Fruit fly (Drosophila melanogaster) whole organism, pupa: ENCODE results near the gene CG15498.

Experiments
- CG8159 ChIP-seq: fragments of 200-800 bp; sonication (Bioruptor generic); optimal IDR thresholded peaks from 3 replicates; lab custom pipeline; 2018; ENCODE audit warnings: missing biosample characterization, mild to moderate bottlenecking, missing genetic modification characterization, moderate library complexity
- CG8301 ChIP-seq: fragments of 200-800 bp; sonication (Bioruptor generic); optimal IDR thresholded peaks from 2 replicates; lab custom pipeline; 2018; ENCODE audit warnings: missing biosample characterization, mild to moderate bottlenecking, missing genetic modification characterization

DNA sequence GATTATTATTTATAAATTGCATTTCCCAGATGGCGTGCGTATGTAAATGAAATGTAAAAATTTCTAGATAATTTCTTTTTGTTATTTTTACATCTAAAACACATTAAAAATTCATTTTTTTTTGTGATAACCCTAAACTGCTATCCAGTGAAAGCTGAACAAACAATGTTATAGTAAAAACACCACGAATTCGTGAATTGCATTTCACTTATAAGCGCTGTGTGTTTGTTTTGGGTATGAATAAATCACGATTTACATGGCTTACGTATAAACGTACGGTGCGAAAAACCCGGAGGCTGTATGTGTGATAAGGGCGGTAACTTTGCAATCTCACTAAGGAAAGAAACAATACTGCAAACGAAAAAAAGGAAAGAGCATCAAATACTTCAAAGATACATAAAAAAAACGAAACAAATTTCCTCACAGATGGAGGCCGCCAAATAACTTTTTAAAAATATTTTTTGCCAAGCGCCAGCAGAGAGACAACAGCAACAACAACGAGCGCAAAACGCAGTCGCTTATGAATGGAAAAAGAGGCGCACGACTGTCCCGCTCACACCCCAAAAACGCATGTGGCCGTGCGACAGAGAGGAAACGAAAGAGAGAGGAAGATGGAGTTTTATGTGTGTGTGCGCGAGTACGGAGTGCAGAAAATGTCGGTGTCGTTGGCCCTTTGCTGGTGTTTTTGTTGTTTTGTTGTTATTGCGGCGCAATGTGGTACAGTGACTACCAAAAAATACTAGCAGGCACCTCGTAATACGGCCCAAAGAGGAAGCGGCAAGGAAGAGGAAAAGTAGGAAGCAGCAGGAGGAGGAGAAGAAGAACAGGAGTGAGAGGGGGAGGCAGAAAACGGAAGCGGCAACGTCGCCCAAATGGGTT, 37.5 kb upstream of the CG15498 start:
- TF ChIP-seq CG8301 (tag; lab: Kevin White, UChicago), result no peak
- peak; percentile 14 for TF ChIP-seq CG8159 (tag; lab: Kevin White, UChicago)
